Worm (Caenorhabditis elegans) whole organism, L1 larva: ENCODE measurements around the gene C05C10.7.

Experiments used
- ceh-82 ChIP-seq, 3 experiments: fragments of 150-350 bp in 1 of 3; sonication (generic microtip) in 2 of 3; optimal IDR thresholded peaks; 2 replicates each; lab custom pipeline; 2014 to 2017; ENCODE audit warnings: missing biosample characterization in 3 of 3, missing genetic modification characterization in 3 of 3
- ceh-90 ChIP-seq: sonication (generic microtip); optimal IDR thresholded peaks from 2 replicates; lab custom pipeline; 2016; ENCODE audit warnings: missing genetic modification characterization, missing compliant biosample characterization
- ces-1 ChIP-seq: fragments of 150-350 bp; optimal IDR thresholded peaks from 2 replicates; lab custom pipeline; 2014; ENCODE audit warnings: missing biosample characterization, missing genetic modification reagents, missing genetic modification characterization
- dpl-1 ChIP-seq, 3 experiments: fragments of 150-350 bp in 2 of 3; sonication (generic microtip) in 1 of 3; optimal IDR thresholded peaks; 2 replicates each; lab custom pipeline; 2014 to 2017; ENCODE audit warnings: missing biosample characterization in 3 of 3, missing genetic modification characterization in 3 of 3, missing genetic modification reagents in 3 of 3
- dsc-1 ChIP-seq: sonication (generic microtip); optimal IDR thresholded peaks from 2 replicates; lab custom pipeline; 2016; ENCODE audit warnings: mild to moderate bottlenecking, missing genetic modification characterization, missing compliant biosample characterization
- efl-1 ChIP-seq, 4 experiments: fragments of 150-350 bp; optimal IDR thresholded peaks in 3 of 4; peaks in 1 of 4; 1 replicate in 1 of 4; 2 replicates in 3 of 4; lab custom pipeline; 2014; ENCODE audit warnings: missing biosample characterization in 2 of 4, missing genetic modification characterization in 2 of 4, missing genetic modification reagents in 2 of 4
- egl-27 ChIP-seq, 2 experiments: fragments of 150-350 bp in 1 of 2; sonication (generic microtip); optimal IDR thresholded peaks; 3 replicates each; lab custom pipeline; 2017 to 2018; ENCODE audit warnings: missing biosample characterization in 2 of 2, missing genetic modification characterization in 2 of 2, missing genetic modification reagents in 2 of 2
- elt-2 ChIP-seq: sonication (generic microtip); optimal IDR thresholded peaks from 2 replicates; lab custom pipeline; 2016; ENCODE audit warnings: missing genetic modification characterization, mild to moderate bottlenecking, inconsistent platforms, missing compliant biosample characterization, missing genetic modification reagents
- elt-3 ChIP-seq, 6 experiments: fragments of 150-350 bp in 1 of 6; sonication (generic microtip); optimal IDR thresholded peaks; 2 replicates each; lab custom pipeline; 2017 to 2018; ENCODE audit warnings: missing biosample characterization in 6 of 6, missing genetic modification characterization in 6 of 6, inconsistent platforms in 1 of 6
- ets-5 ChIP-seq: fragments of 200-800 bp; sonication (Bioruptor generic); IDR thresholded peaks from 2 replicates; pipeline ENCODE4 v1.3.6; 2022; ENCODE audit warnings: missing genetic modification characterization, missing compliant biosample characterization
- fos-1 ChIP-seq: fragments of 150-350 bp; optimal IDR thresholded peaks from 2 replicates; lab custom pipeline; 2014; ENCODE audit warnings: missing biosample characterization, missing genetic modification characterization
- grh-1 ChIP-seq: fragments of 200-800 bp; sonication (Bioruptor generic); IDR thresholded peaks from 2 replicates; pipeline ENCODE4 v1.3.6; 2022; ENCODE audit warnings: missing genetic modification reagents, missing genetic modification characterization, missing compliant biosample characterization
- hlh-17 ChIP-seq: fragments of 200-800 bp; sonication (Bioruptor generic); optimal IDR thresholded peaks from 2 replicates; lab custom pipeline; 2018; ENCODE audit warnings: missing genetic modification characterization, mild to moderate bottlenecking, missing compliant biosample characterization, moderate library complexity, borderline replicate concordance
- hpl-2 ChIP-seq: fragments of 150-350 bp; optimal IDR thresholded peaks from 2 replicates; lab custom pipeline; 2014; ENCODE audit warnings: missing biosample characterization, missing genetic modification reagents, missing genetic modification characterization
- isw-1 ChIP-seq: fragments of 200-800 bp; sonication (Bioruptor generic); IDR thresholded peaks from 2 replicates; pipeline ENCODE4 v1.3.6; 2022; ENCODE audit warnings: missing genetic modification characterization, missing compliant biosample characterization
- lin-14 ChIP-seq: fragments of 200-800 bp; sonication (Bioruptor generic); optimal IDR thresholded peaks from 2 replicates; lab custom pipeline; 2018; ENCODE audit warnings: mild to moderate bottlenecking, missing genetic modification characterization, moderate library complexity, missing compliant biosample characterization
- lin-35 ChIP-seq, 2 experiments: fragments of 150-350 bp; optimal IDR thresholded peaks; 2 replicates each; lab custom pipeline; 2014; ENCODE audit warnings: missing biosample characterization in 2 of 2, missing genetic modification characterization in 2 of 2, missing genetic modification reagents in 2 of 2
- lsy-2 ChIP-seq, 2 experiments: fragments of 150-350 bp; optimal IDR thresholded peaks; 2 replicates each; lab custom pipeline; 2014; ENCODE audit warnings: missing biosample characterization in 2 of 2, missing genetic modification characterization in 2 of 2
- mef-2 ChIP-seq: fragments of 150-350 bp; optimal IDR thresholded peaks from 2 replicates; lab custom pipeline; 2014; ENCODE audit warnings: missing biosample characterization, missing genetic modification characterization
- mep-1 ChIP-seq: fragments of 150-350 bp; optimal IDR thresholded peaks from 2 replicates; lab custom pipeline; 2014; ENCODE audit warnings: missing biosample characterization, missing genetic modification characterization
- nhr-11 ChIP-seq: fragments of 150-350 bp; optimal IDR thresholded peaks from 2 replicates; lab custom pipeline; 2014; ENCODE audit warnings: missing biosample characterization, missing genetic modification characterization
- nhr-237 ChIP-seq: fragments of 150-350 bp; optimal IDR thresholded peaks from 2 replicates; lab custom pipeline; 2014; ENCODE audit warnings: missing biosample characterization, missing genetic modification characterization
- nhr-28 ChIP-seq: fragments of 150-350 bp; optimal IDR thresholded peaks from 2 replicates; lab custom pipeline; 2014; ENCODE audit warnings: missing biosample characterization, missing genetic modification characterization
- nhr-47 ChIP-seq: sonication (generic microtip); optimal IDR thresholded peaks from 2 replicates; lab custom pipeline; 2016; ENCODE audit warnings: mild to moderate bottlenecking, missing genetic modification characterization, moderate library complexity, missing compliant biosample characterization
- nhr-71 ChIP-seq: sonication (generic microtip); optimal IDR thresholded peaks from 2 replicates; lab custom pipeline; 2016; ENCODE audit warnings: mild to moderate bottlenecking, missing genetic modification characterization, moderate library complexity, missing compliant biosample characterization
- nhr-84 ChIP-seq: sonication (generic microtip); optimal IDR thresholded peaks from 2 replicates; lab custom pipeline; 2017; ENCODE audit warnings: missing biosample characterization, missing genetic modification characterization
- nhr-85 ChIP-seq: sonication (generic microtip); peaks from one replicate; lab custom pipeline; 2016; ENCODE audit warnings: missing genetic modification characterization, inconsistent platforms, missing compliant biosample characterization
- nhr-90 ChIP-seq: sonication (generic microtip); optimal IDR thresholded peaks from 2 replicates; lab custom pipeline; 2016; ENCODE audit warnings: mild to moderate bottlenecking, missing genetic modification characterization, missing compliant biosample characterization; ENCODE audit not compliant: poor library complexity
- skn-1 ChIP-seq: fragments of 150-350 bp; optimal IDR thresholded peaks from 2 replicates; lab custom pipeline; 2014; ENCODE audit warnings: missing biosample characterization, missing genetic modification characterization
- snpc-4 ChIP-seq: fragments of 150-350 bp; optimal IDR thresholded peaks from 2 replicates; lab custom pipeline; 2014; ENCODE audit warnings: missing biosample characterization, missing genetic modification characterization
- sup-37 ChIP-seq: fragments of 200-800 bp; sonication (Bioruptor generic); optimal IDR thresholded peaks from 2 replicates; lab custom pipeline; 2018; ENCODE audit warnings: mild to moderate bottlenecking, missing genetic modification characterization, missing compliant biosample characterization
- tbx-2 ChIP-seq: sonication (generic microtip); optimal IDR thresholded peaks from 2 replicates; lab custom pipeline; 2016; ENCODE audit warnings: missing genetic modification characterization, missing compliant biosample characterization
- tlp-1 ChIP-seq: fragments of 150-350 bp; optimal IDR thresholded peaks from 2 replicates; lab custom pipeline; 2014; ENCODE audit warnings: missing biosample characterization, missing genetic modification characterization
- unc-30 ChIP-seq: sonication (generic microtip); optimal IDR thresholded peaks from 2 replicates; lab custom pipeline; 2017; ENCODE audit warnings: missing biosample characterization, missing genetic modification characterization
- unc-62 ChIP-seq: fragments of 150-350 bp; optimal IDR thresholded peaks from 2 replicates; lab custom pipeline; 2014; ENCODE audit warnings: missing biosample characterization, missing genetic modification reagents, missing genetic modification characterization
- unc-86 ChIP-seq: sonication (generic microtip); optimal IDR thresholded peaks from 2 replicates; lab custom pipeline; 2016; ENCODE audit warnings: missing genetic modification characterization, missing compliant biosample characterization
- zip-4 ChIP-seq: fragments of 200-800 bp; sonication (Bioruptor generic); optimal IDR thresholded peaks from 2 replicates; lab custom pipeline; 2018; ENCODE audit warnings: mild to moderate bottlenecking, missing genetic modification characterization, moderate library complexity, missing compliant biosample characterization

Gene C05C10.7

ce11 chrII:9967999-9968706, 29.4 kb upstream of the C05C10.7 start, which contains the start of the genes R53.4 and psf-1 (continued):
- TF ChIP-seq ets-5 (GFP tag; lab: Robert Waterston, UW) (no peak), snpc-4 (tag; lab: Kevin White, UChicago) (peak; percentile 23), nhr-11 (tag; lab: Kevin White, UChicago) (no peak), nhr-237 (no peak), nhr-47 (tag; lab: Kevin White, UChicago) (peak; percentile 69), lin-14 (peak; percentile 75), grh-1 (GFP tag; lab: Robert Waterston, UW) (peak; percentile 41; the same call in 1 of the 2 replicates), efl-1 (optimal IDR thresholded peaks at IDR 0.05; lab: Kevin White, UChicago) (peak; percentile 66 to 86), efl-1 (GFP tag; optimal IDR thresholded peaks at IDR 0.05 in 1 of 2; lab: Kevin White, UChicago) (peak; percentile 87 to 97), tbx-2 (tag; lab: Kevin White, UChicago) (peak; percentile 72), dpl-1 (GFP tag; optimal IDR thresholded peaks at IDR 0.05; lab: Kevin White, UChicago) (peak; percentile 79 to 91 (median 83)), isw-1 (GFP tag; lab: Robert Waterston, UW) (peak; percentile 59), ceh-82 (tag; optimal IDR thresholded peaks at IDR 0.05; lab: Kevin White, UChicago) (peak in 2 of 3 experiments; percentile 28 to 48), mep-1 (peak; percentile 76), nhr-28 (tag; lab: Kevin White, UChicago) (no peak), hlh-17 (GFP tag; lab: Kevin White, UChicago) (no peak), mef-2 (no peak), elt-3 (tag; optimal IDR thresholded peaks at IDR 0.05; lab: Kevin White, UChicago) (peak in 1 of 6 experiments; percentile 72), lin-35 (GFP tag; optimal IDR thresholded peaks at IDR 0.05; lab: Kevin White, UChicago) (peak; percentile 87 to 92), unc-86 (tag; lab: Kevin White, UChicago) (peak; percentile 30)

ce11 chrII:9966954-9967353, 28.2 kb upstream of the C05C10.7 start, which contains the start of gene dtmk-1:
Gene dtmk-1 (minus strand): TSS chrII:9967099.
- TF ChIP-seq elt-2 (peak; percentile 4), hpl-2 (GFP tag; lab: Kevin White, UChicago) (no peak), unc-30 (tag; lab: Kevin White, UChicago) (no peak), ces-1 (GFP tag; lab: Kevin White, UChicago) (no peak), nhr-85 (tag; lab: Kevin White, UChicago) (peak; percentile 57), elt-3 (tag; optimal IDR thresholded peaks at IDR 0.05; lab: Kevin White, UChicago) (no peak), ceh-90 (tag; lab: Kevin White, UChicago) (no peak), grh-1 (GFP tag; lab: Robert Waterston, UW) (no peak), nhr-90 (tag; lab: Kevin White, UChicago) (peak; percentile 3), efl-1 (optimal IDR thresholded peaks at IDR 0.05; lab: Kevin White, UChicago) (no peak), efl-1 (GFP tag; optimal IDR thresholded peaks at IDR 0.05 in 1 of 2; lab: Kevin White, UChicago) (peak in 1 of 2 experiments; percentile 86), sup-37 (no peak), nhr-84 (no peak)

- TF ChIP-seq tbx-2 (tag; lab: Kevin White, UChicago) = peak; percentile 37
- no peak for TF ChIP-seq ets-5 (GFP tag; lab: Robert Waterston, UW)
Observed at ce11 chrII:9965325-9965724, 26.6 kb upstream of the C05C10.7 start.

- TF ChIP-seq fos-1 (no peak), skn-1 (no peak), hpl-2 (GFP tag; lab: Kevin White, UChicago) (no peak), lsy-2 (tag; optimal IDR thresholded peaks at IDR 0.05; lab: Kevin White, UChicago) (no peak), tlp-1 (tag; lab: Kevin White, UChicago) (no peak)
- TF ChIP-seq, all 84 proteins: peak for 0
Observed at ce11 chrII:9963808-9964207, 25.0 kb upstream of the C05C10.7 start.

DNA sequence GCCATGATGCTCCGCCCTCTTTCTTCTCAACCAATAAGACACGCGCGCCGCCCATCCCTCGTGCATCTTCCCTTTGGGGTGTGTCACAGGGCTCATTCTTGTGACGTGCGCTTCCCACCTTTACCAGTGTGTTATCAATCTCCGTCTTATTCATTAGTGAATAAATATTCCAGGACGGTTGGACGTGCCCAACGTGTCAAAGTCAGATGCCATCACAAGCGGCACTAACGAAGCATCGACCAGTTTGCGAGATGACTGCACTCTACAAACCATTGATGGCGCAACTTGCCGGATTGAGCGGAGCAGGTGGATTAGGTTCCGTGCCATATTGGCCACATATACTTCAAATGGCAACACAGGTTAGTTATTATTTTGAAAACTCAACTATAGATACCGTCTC, 21.4 kb upstream of the C05C10.7 start:
- TF ChIP-seq egl-27 (tag; optimal IDR thresholded peaks at IDR 0.05; lab: Kevin White, UChicago) (no peak), dpl-1 (GFP tag; optimal IDR thresholded peaks at IDR 0.05; lab: Kevin White, UChicago) (no peak), tlp-1 (tag; lab: Kevin White, UChicago) (no peak), lin-14 (no peak), nhr-71 (no peak), nhr-11 (tag; lab: Kevin White, UChicago) (no peak), zip-4 (GFP tag; lab: Kevin White, UChicago) (no peak), unc-62 (GFP tag; lab: Kevin White, UChicago) (no peak), nhr-28 (tag; lab: Kevin White, UChicago) (no peak), dsc-1 (tag; lab: Kevin White, UChicago) (no peak)
- TF ChIP-seq, all 84 proteins: peak for 0
